Worm (Caenorhabditis elegans): ENCODE data around the gene col-108.
A peak's percentile ranks its signal among the peaks of the same experiment; 100 is the strongest.

col-108 gene

DNA sequence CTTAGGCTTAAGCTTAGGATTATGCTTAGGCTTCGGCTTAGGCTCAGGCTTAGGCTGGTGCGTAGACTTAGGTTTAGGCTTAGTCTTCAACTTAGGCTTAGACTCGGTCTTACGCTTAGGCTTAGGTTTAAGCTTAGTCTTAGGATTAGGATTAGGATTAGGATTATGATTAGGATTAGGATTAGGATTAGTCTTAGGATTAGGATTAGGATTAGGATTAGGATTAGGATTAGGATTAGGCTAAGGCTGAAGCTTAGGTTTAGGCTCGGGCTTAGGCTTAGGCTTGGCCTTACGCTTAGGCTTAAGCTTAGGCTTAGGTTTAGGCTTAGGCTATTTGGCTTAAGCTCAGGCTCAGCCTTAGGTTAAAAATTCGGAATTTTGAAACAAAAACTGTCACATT lies 16.8 kb downstream of the col-108 start:
- TF ChIP-seq hif-1 (tag; optimal IDR thresholded peaks at IDR 0.05) (no peak), dmd-6 (GFP tag; IDR thresholded peaks at IDR 0.05) (no peak), F49E8.2 (tag; optimal IDR thresholded peaks at IDR 0.05; ENCODE audit: borderline replicate concordance) (no peak), mdt-29 (GFP tag; IDR thresholded peaks at IDR 0.05) (no peak), mep-1 (tag; optimal IDR thresholded peaks at IDR 0.05) (no peak), attf-4 (tag; optimal IDR thresholded peaks at IDR 0.05) (no peak), hlh-11 (tag; optimal IDR thresholded peaks at IDR 0.05) (no peak), lin-1 (GFP tag; IDR thresholded peaks at IDR 0.05) (no peak), lin-39 (tag; optimal IDR thresholded peaks at IDR 0.05) (no peak), sdz-12 (GFP tag; optimal IDR thresholded peaks at IDR 0.05) (no peak), F37D6.2 (tag; optimal IDR thresholded peaks at IDR 0.05) (no peak), duxl-1 (tag; optimal IDR thresholded peaks at IDR 0.05; ENCODE audit: poor library complexity) (no peak), php-3 (GFP tag; IDR thresholded peaks at IDR 0.05) (no peak), nhr-25 (tag; optimal IDR thresholded peaks at IDR 0.05; ENCODE audit: borderline replicate concordance, insufficient read depth) (no peak), D1046.2 (GFP tag; IDR thresholded peaks at IDR 0.05) (no peak), mes-2 (tag; optimal IDR thresholded peaks at IDR 0.05; ENCODE audit: poor library complexity, severe bottlenecking) (no peak), hmg-1.1 (GFP tag; IDR thresholded peaks at IDR 0.05) (no peak), ces-1 (GFP tag; optimal IDR thresholded peaks at IDR 0.05) (no peak), daf-8 (GFP tag; IDR thresholded peaks at IDR 0.05) (no peak)

DNA sequence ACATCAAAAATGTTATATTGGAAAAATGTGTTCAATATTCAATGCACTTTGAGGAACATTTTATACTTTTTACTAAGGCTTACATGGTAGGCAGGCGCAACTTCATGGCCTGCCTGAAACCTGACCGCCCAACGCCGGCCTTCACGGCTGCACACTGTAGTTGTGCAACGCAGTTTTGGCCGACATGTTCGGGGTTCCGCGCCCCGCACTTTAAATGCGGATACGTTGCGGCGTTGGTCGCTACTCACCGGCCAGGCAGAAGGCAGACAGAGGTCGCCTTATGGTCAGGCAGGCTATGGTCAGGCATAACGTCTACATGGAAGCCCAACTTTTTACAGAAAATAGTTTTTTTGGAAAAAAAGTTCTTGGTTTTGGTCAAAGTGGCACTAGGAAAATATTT lies 22.3 kb downstream of the col-108 start:
- TF ChIP-seq zfp-2 (tag; optimal IDR thresholded peaks at IDR 0.05) (no peak), lin-38 (GFP tag; IDR thresholded peaks at IDR 0.05) (no peak), F10B5.3 (tag; optimal IDR thresholded peaks at IDR 0.05) (no peak), Y105C5A.15 (GFP tag; IDR thresholded peaks at IDR 0.05) (no peak), ceh-44 (GFP tag; IDR thresholded peaks at IDR 0.05) (no peak), mdl-1 (tag; optimal IDR thresholded peaks at IDR 0.05) (no peak), snpc-1.2 (GFP tag; IDR thresholded peaks at IDR 0.05) (no peak), zip-11 (GFP tag; IDR thresholded peaks at IDR 0.05) (no peak), aly-2 (tag; optimal IDR thresholded peaks at IDR 0.05) (no peak), ctbp-1 (GFP tag; IDR thresholded peaks at IDR 0.05) (no peak), aha-1 (tag) (peak; percentile 50), lin-1 (GFP tag; IDR thresholded peaks at IDR 0.05) (no peak), daf-16 (GFP tag; optimal IDR thresholded peaks at IDR 0.05) (no peak), daf-16 (tag; optimal IDR thresholded peaks at IDR 0.05) (no peak), D1046.2 (GFP tag; IDR thresholded peaks at IDR 0.05) (no peak), nhr-237 (tag; optimal IDR thresholded peaks at IDR 0.05) (no peak), set-16 (GFP tag; IDR thresholded peaks at IDR 0.05) (peak; percentile 52), ceh-20 (GFP tag; IDR thresholded peaks at IDR 0.05) (no peak), dmd-8 (GFP tag; IDR thresholded peaks at IDR 0.05) (0 out of 2 replicates have a peak, but pooled peaks have one; percentile 29), zag-1 (tag; optimal IDR thresholded peaks at IDR 0.05) (no peak), nhr-77 (tag; optimal IDR thresholded peaks at IDR 0.05) (no peak)

DNA sequence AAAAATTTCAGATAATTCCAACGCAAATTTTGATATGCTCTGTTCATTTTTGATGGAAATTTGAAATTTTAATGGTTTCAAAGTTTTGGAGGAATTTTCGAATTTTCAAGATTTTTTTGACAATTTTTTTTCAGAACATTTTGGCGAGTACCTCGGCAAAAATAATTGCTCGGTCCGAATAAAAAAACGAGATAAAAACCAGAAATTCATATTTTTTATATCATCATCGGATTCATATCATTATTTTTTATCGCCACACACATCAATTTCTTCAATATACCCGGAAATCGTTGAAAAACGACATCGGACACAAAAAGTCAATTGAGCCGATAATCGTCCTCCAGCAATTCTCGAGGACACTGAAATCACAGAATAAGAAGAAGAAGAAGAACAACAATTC lies 23.4 kb downstream of the col-108 start:
- TF ChIP-seq skn-1 (tag; optimal IDR thresholded peaks at IDR 0.05) (no peak), cey-2 (tag; optimal IDR thresholded peaks at IDR 0.05; ENCODE audit: borderline replicate concordance, insufficient read depth) (no peak), aha-1 (tag) (peak; percentile 72), unc-62 (GFP tag; optimal IDR thresholded peaks at IDR 0.05 in 1 of 2) (peak in 1 of 2 experiments; percentile 15), unc-62 (tag; optimal IDR thresholded peaks at IDR 0.05) (no peak), nhr-237 (tag; optimal IDR thresholded peaks at IDR 0.05) (no peak)

Data from whole organism, L4 larva.